Fruit fly (Drosophila melanogaster) whole organism, pupa: ENCODE measurements around the gene CG13362.

Experiments
- CG10348 ChIP-seq: fragments of 200-800 bp; sonication (Bioruptor generic); IDR thresholded peaks from 2 replicates; pipeline ENCODE4 v1.3.6; 2022; ENCODE audit warnings: missing biosample characterization, missing genetic modification characterization
- CG12605 ChIP-seq: fragments of 200-800 bp; sonication (Bioruptor generic); IDR thresholded peaks from 2 replicates; pipeline ENCODE4 v1.3.6; 2022; ENCODE audit warnings: missing biosample characterization, missing genetic modification characterization
- CG13204 ChIP-seq: fragments of 200-800 bp; sonication (Bioruptor generic); optimal IDR thresholded peaks from 2 replicates; lab custom pipeline; 2018; ENCODE audit warnings: missing biosample characterization, mild to moderate bottlenecking, missing genetic modification characterization, moderate library complexity
- CG14655 ChIP-seq: fragments of 200-800 bp; sonication (Bioruptor generic); optimal IDR thresholded peaks from 3 replicates; lab custom pipeline; 2017; ENCODE audit warnings: mild to moderate bottlenecking, missing biosample characterization, missing genetic modification reagents, missing genetic modification characterization
- CG15710 ChIP-seq: fragments of 200-800 bp; sonication (Bioruptor generic); optimal IDR thresholded peaks from 2 replicates; lab custom pipeline; 2018; ENCODE audit warnings: missing biosample characterization, mild to moderate bottlenecking, missing genetic modification characterization, moderate library complexity
- CG17806 ChIP-seq: fragments of 200-800 bp; sonication (Bioruptor generic); optimal IDR thresholded peaks from 2 replicates; lab custom pipeline; 2018; ENCODE audit warnings: missing biosample characterization, mild to moderate bottlenecking, missing genetic modification characterization, moderate library complexity
- CG32121 ChIP-seq: fragments of 200-800 bp; sonication (Bioruptor generic); IDR thresholded peaks from 2 replicates; pipeline ENCODE4 v1.3.6; 2022; ENCODE audit warnings: missing biosample characterization, missing genetic modification characterization
- CG34367 ChIP-seq: fragments of 200-800 bp; sonication (Bioruptor generic); optimal IDR thresholded peaks from 2 replicates; lab custom pipeline; 2018; ENCODE audit warnings: missing biosample characterization, mild to moderate bottlenecking, missing genetic modification characterization
- CG4496 ChIP-seq: fragments of 200-800 bp; sonication (Bioruptor generic); IDR thresholded peaks from 3 replicates; pipeline ENCODE4 v1.3.6; 2022; ENCODE audit warnings: missing biosample characterization, missing genetic modification characterization
- CG8159 ChIP-seq: fragments of 200-800 bp; sonication (Bioruptor generic); optimal IDR thresholded peaks from 3 replicates; lab custom pipeline; 2018; ENCODE audit warnings: missing biosample characterization, mild to moderate bottlenecking, missing genetic modification characterization, moderate library complexity
- CG8301 ChIP-seq: fragments of 200-800 bp; sonication (Bioruptor generic); optimal IDR thresholded peaks from 2 replicates; lab custom pipeline; 2018; ENCODE audit warnings: missing biosample characterization, mild to moderate bottlenecking, missing genetic modification characterization
- CG9948 ChIP-seq: fragments of 200-800 bp; sonication (Bioruptor generic); optimal IDR thresholded peaks from 2 replicates; lab custom pipeline; 2018; ENCODE audit warnings: missing biosample characterization, mild to moderate bottlenecking, missing genetic modification characterization, moderate library complexity
- D1 ChIP-seq: fragments of 200-800 bp; sonication (Bioruptor generic); optimal IDR thresholded peaks from 2 replicates; lab custom pipeline; 2018; ENCODE audit warnings: missing biosample characterization, mild to moderate bottlenecking, missing genetic modification characterization, moderate library complexity
- EcR ChIP-seq: fragments of 200-800 bp; sonication (Bioruptor generic); optimal IDR thresholded peaks from 3 replicates; lab custom pipeline; 2019; ENCODE audit warnings: missing biosample characterization, missing genetic modification characterization, mild to moderate bottlenecking, moderate library complexity, missing genetic modification reagents
- Ets98B ChIP-seq: fragments of 200-800 bp; sonication (Bioruptor generic); IDR thresholded peaks from 2 replicates; pipeline ENCODE4 v1.3.6; 2022; ENCODE audit warnings: missing biosample characterization, missing genetic modification characterization
- Pif1A ChIP-seq: fragments of 200-800 bp; sonication (Bioruptor generic); optimal IDR thresholded peaks from 3 replicates; lab custom pipeline; 2016; ENCODE audit warnings: missing biosample characterization, missing genetic modification characterization
- Pif1B ChIP-seq: fragments of 200-800 bp; sonication (Bioruptor generic); optimal IDR thresholded peaks from 3 replicates; lab custom pipeline; 2016; ENCODE audit warnings: missing biosample characterization, missing genetic modification characterization
- Snoo ChIP-seq: fragments of 200-800 bp; sonication (Bioruptor generic); optimal IDR thresholded peaks from 3 replicates; lab custom pipeline; 2017; ENCODE audit warnings: missing biosample characterization, mild to moderate bottlenecking, missing genetic modification characterization, inconsistent platforms
- fd96Ca ChIP-seq: fragments of 200-800 bp; sonication (Bioruptor generic); IDR thresholded peaks from 3 replicates; pipeline ENCODE4 v1.3.6; 2022; ENCODE audit warnings: missing biosample characterization, missing genetic modification characterization
- gl ChIP-seq: fragments of 200-800 bp; sonication (Bioruptor generic); optimal IDR thresholded peaks from 2 replicates; lab custom pipeline; 2018; ENCODE audit warnings: missing biosample characterization, mild to moderate bottlenecking, missing genetic modification characterization
- rn ChIP-seq: fragments of 200-800 bp; sonication (Bioruptor generic); IDR thresholded peaks from 2 replicates; pipeline ENCODE4 v1.3.6; 2022; ENCODE audit warnings: missing biosample characterization, missing genetic modification characterization

CG13362 gene

DNA sequence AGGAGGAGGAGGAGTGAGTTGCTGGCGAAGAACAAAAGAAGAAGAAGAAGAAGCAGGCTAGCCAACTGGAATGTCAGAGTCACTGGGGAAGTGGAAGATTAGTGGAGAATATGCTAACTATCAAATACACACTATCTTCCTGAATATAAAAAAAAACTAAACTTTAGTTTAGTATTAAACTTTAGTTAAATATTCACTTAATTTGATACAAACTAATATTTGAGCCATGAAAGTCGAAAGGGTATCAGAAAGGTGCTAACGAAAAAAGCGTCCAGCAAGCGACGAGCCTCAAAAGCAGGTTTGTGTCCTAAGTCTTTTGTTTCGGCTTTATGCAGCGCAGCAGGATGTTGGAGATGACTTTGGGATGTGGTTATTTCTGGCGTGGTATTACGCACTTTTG lies 24.1 kb upstream of the CG13362 start:
- TF ChIP-seq CG8159 (tag; lab: Kevin White, UChicago), result peak; percentile 80
- TF ChIP-seq CG13204, result peak; percentile 1
- TF ChIP-seq CG12605 (GFP tag; lab: Robert Waterston, UW), result peak; percentile 71; the same call in 1 of the 2 replicates
- peak; percentile 56 for TF ChIP-seq gl (tag; lab: Kevin White, UChicago)
- TF ChIP-seq fd96Ca (GFP tag; lab: Robert Waterston, UW), result peak; percentile 57; the same call in 1 of the 3 replicates
- no peak; the same call in 1 of the 2 replicates for TF ChIP-seq rn (GFP tag; lab: Robert Waterston, UW)
- peak; percentile 74 for TF ChIP-seq CG34367
- no peak for TF ChIP-seq D1 (tag; lab: Kevin White, UChicago)
- peak; percentile 71 for TF ChIP-seq CG8301
- TF ChIP-seq CG9948 (tag; lab: Kevin White, UChicago), result peak; percentile 78
- peak; percentile 40; the same call in 1 of the 2 replicates for TF ChIP-seq Ets98B
- peak; percentile 62 for TF ChIP-seq Pif1B
- peak; percentile 83 for TF ChIP-seq CG17806 (tag; lab: Kevin White, UChicago)
- TF ChIP-seq Snoo, result peak; percentile 59
- TF ChIP-seq CG4496 (GFP tag; lab: Robert Waterston, UW), result peak; percentile 64; the same call in 1 of the 3 replicates
- no peak for TF ChIP-seq CG10348 (GFP tag; lab: Robert Waterston, UW)
- TF ChIP-seq CG32121 (GFP tag; lab: Robert Waterston, UW), result no peak
- TF ChIP-seq CG15710 (tag; lab: Kevin White, UChicago), result peak; percentile 84
- peak; percentile 78 for TF ChIP-seq CG14655 (GFP tag; lab: Kevin White, UChicago)
- peak; percentile 74 for TF ChIP-seq Pif1A (GFP tag; lab: Kevin White, UChicago)
- no peak for TF ChIP-seq EcR

DNA sequence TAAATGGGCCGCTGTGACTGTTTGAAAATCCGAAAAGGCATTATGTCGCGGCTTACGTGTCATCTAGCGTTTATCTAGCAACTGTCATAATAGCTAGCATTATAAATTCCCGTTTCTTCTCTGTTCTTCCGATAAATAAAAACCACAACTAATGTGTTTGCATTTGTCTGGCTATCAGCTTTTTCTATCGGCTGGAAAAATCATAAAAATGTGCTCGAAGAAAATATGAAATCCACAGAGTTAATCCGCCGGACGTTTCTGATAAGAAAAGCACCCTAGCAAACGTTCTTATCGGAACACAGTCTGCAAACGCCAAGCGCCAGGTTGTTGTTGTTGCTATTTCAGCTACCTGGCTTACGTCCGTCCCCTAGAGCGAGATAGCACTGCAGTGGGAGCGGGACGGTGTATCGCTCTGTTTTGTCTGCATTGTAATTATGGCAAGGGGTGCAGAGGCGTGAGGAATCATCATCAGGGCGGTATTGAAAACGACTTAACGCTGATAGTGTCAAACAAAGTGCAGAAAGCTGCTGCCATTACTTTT lies 23.1 kb upstream of the CG13362 start:
- TF ChIP-seq CG4496 (GFP tag; lab: Robert Waterston, UW), result no peak
- TF ChIP-seq D1 (tag; lab: Kevin White, UChicago), result no peak
- TF ChIP-seq CG8159 (tag; lab: Kevin White, UChicago), result no peak
- TF ChIP-seq EcR, result no peak

DNA sequence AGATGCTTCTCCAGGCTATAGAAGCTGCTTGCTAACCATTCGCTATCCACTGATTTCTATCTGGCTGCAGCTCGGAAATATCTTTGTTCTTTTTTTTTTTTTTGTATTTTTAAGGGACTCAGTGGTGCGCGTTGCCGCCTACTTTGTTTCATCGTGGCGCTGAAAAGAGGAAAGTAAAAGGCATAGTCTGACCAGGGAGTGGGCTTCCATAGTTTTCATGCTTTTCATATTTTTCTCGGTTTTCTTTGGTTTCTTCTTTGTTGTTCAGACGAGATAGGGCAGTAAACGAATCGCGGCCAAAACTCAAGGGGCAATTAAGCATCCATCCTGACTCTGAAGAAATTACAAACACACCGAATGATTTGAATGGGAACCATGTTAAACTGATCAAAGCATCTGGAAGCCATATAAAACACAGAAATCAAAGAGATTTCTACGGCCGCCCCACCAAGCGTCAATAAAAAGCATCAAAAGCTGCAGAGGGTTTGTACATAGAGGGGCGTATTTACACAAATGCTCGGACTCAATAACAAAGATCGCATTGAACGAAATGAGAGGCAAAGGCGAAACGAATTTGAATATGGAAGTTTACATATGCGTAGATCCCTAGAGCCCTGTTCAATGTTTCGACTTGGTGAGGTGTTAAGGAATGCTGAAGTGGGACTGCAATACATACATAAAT lies 21.3 kb upstream of the CG13362 start:
- TF ChIP-seq CG4496 (GFP tag; lab: Robert Waterston, UW) (no peak), gl (tag; lab: Kevin White, UChicago) (no peak), CG10348 (GFP tag; lab: Robert Waterston, UW) (no peak), fd96Ca (GFP tag; lab: Robert Waterston, UW) (no peak), CG34367 (no peak), Pif1B (no peak), EcR (no peak), Snoo (no peak), D1 (tag; lab: Kevin White, UChicago) (no peak), CG32121 (GFP tag; lab: Robert Waterston, UW) (no peak)

DNA sequence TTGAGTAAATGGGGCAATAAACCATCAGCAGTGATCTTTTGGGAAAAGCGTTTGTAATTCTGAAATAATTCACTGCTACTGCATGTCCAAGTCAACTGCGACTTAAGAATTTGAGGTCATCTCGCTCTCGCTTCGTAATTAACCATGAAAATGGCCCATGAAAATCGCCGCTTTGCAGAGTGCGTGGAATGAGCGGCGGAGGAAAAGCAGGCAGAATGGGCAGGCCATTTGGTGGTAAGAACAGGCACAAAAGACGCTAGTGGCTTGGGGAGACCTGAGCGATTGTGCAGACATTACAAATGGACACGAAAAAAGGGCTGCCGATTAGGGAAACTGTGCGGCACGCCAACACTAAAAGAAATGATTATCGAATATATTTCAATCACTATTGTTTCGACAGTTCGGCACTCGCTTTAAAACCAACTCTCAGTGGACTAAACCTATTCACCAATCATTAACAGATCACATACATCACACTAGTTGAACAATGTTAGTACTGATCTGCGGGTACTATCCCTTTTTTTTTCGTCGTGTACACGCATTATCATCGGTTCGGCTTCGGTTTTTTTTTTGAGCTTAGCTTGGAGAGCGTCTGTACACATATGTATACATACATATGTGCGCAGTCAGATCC lies 20.4 kb upstream of the CG13362 start:
- TF ChIP-seq Snoo, result no peak
- TF ChIP-seq fd96Ca (GFP tag; lab: Robert Waterston, UW), result no peak
- TF ChIP-seq CG34367, result peak; percentile 19
- no peak for TF ChIP-seq CG13204
- no peak for TF ChIP-seq CG15710 (tag; lab: Kevin White, UChicago)
- TF ChIP-seq CG17806 (tag; lab: Kevin White, UChicago), result peak; percentile 43
- TF ChIP-seq CG8301, result no peak
- TF ChIP-seq Pif1B, result no peak
- TF ChIP-seq CG14655 (GFP tag; lab: Kevin White, UChicago), result peak; percentile 9
- no peak for TF ChIP-seq Pif1A (GFP tag; lab: Kevin White, UChicago)
- no peak for TF ChIP-seq EcR
- TF ChIP-seq CG9948 (tag; lab: Kevin White, UChicago), result peak; percentile 39
- no peak for TF ChIP-seq Ets98B
- peak; percentile 28 for TF ChIP-seq CG8159 (tag; lab: Kevin White, UChicago)

DNA sequence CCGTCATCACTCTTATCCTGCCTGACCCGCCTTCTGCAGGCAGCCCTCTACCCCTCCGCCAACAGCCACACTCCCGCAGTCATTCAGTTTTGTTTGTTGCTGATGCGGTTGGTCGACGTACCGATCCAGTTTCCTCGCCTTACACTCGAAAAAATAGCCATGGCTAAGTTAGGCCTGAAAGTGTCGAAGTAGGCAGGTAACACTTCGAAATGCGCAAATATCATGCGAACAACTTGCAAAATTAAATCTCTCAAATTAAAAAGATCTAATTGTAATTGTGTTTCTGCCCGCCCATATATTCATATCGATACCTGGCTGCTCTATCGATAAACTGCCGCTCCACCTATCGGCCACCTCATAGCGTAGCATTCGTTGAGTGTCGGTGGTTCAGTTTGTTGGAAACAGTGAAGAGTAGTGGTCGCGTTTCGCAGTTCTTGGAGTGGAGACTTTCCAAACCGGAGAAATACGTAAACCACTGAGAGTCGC lies 18.6 kb upstream of the CG13362 start, which contains the start of gene fz3:
TSS of gene fz3 (plus strand) at position 307 of the 486 bp plus-strand sequence.
- peak; percentile 47 for TF ChIP-seq CG9948 (tag; lab: Kevin White, UChicago)
- no peak for TF ChIP-seq rn (GFP tag; lab: Robert Waterston, UW)
- peak; percentile 76 for TF ChIP-seq fd96Ca (GFP tag; lab: Robert Waterston, UW)
- peak; percentile 46; the same call in 1 of the 2 replicates for TF ChIP-seq CG12605 (GFP tag; lab: Robert Waterston, UW)
- peak; percentile 68 for TF ChIP-seq CG15710 (tag; lab: Kevin White, UChicago)
- peak; percentile 79 for TF ChIP-seq Pif1B
- peak; percentile 62 for TF ChIP-seq EcR
- peak; percentile 64 for TF ChIP-seq CG8301
- TF ChIP-seq CG13204, result peak; percentile 89
- peak; percentile 70 for TF ChIP-seq CG14655 (GFP tag; lab: Kevin White, UChicago)
- TF ChIP-seq CG34367, result peak; percentile 37
- TF ChIP-seq CG32121 (GFP tag; lab: Robert Waterston, UW), result no peak
- TF ChIP-seq Snoo, result peak; percentile 61
- TF ChIP-seq Ets98B, result peak; percentile 78
- TF ChIP-seq CG4496 (GFP tag; lab: Robert Waterston, UW), result peak; percentile 74; the same call in 2 of the 3 replicates
- TF ChIP-seq gl (tag; lab: Kevin White, UChicago), result peak; percentile 60
- no peak for TF ChIP-seq CG10348 (GFP tag; lab: Robert Waterston, UW)
- no peak for TF ChIP-seq D1 (tag; lab: Kevin White, UChicago)
- TF ChIP-seq CG17806 (tag; lab: Kevin White, UChicago), result peak; percentile 63
- TF ChIP-seq Pif1A (GFP tag; lab: Kevin White, UChicago), result peak; percentile 78
- TF ChIP-seq CG8159 (tag; lab: Kevin White, UChicago), result peak; percentile 67
- TF ChIP-seq, all 21 proteins: peak for 17
